Worm (Caenorhabditis elegans): ENCODE measurements around the gene pqn-74.

Gene pqn-74

DNA sequence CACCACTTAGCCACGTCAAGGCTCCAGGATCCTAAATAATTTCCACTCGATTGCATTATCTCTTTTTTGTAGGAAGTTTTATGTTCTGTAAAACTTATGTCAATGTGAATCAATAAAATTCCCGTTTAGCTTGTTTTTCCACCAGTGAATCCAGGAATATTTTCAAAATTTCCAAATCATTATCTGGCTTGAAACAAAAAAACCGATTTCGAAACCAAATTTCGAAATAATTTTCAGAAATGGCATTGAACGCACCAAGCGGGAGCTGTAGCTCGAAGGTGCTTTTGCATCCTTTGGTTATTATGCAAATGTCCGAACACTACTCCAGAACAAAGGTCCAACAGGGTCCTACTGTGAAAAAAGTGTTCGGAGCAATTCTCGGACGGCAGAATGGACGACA, 30.6 kb downstream of the pqn-74 start, which contains the start of gene csn-6:
TSS of gene csn-6 (plus strand) at position 234 of the 400 bp plus-strand sequence.
- TF ChIP-seq nhr-237 (tag; optimal IDR thresholded peaks at IDR 0.05) (no peak), tbx-8 (GFP tag; optimal IDR thresholded peaks at IDR 0.05) (no peak), flh-1 (GFP tag; optimal IDR thresholded peaks at IDR 0.05) (no peak)

DNA sequence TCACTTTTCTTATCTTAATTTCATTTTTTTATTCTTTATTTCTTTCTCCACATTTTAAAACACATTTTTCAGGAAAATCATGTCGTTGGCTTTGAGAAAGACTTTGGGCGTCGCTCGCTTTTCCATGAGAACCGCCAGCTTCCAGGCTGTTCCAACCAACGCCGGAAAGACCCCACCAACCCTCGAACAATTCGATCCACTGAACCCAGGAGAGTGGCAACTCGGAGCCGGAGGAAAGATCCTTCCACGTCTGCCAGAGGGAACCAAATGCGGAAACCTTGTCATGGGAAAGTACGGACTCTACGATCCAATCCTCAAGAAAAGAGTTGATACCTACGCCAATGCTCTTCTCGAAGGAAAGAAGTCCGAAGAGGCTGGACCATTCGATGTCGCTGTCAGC, 31.1 kb downstream of the pqn-74 start, which contains the start of gene kdp-1:
TSS of gene kdp-1 (plus strand) at position 80 of the 400 bp plus-strand sequence.
- TF ChIP-seq hlh-1 (tag; optimal IDR thresholded peaks at IDR 0.05) (no peak), zip-8 (tag; optimal IDR thresholded peaks at IDR 0.05) (no peak), nhr-237 (tag; optimal IDR thresholded peaks at IDR 0.05) (no peak), unc-120 (tag; optimal IDR thresholded peaks at IDR 0.05; ENCODE audit: poor library complexity, severe bottlenecking) (no peak), sem-2 (GFP tag; optimal IDR thresholded peaks at IDR 0.05) (no peak), sptf-1 (tag; optimal IDR thresholded peaks at IDR 0.05) (no peak), ces-1 (GFP tag; optimal IDR thresholded peaks at IDR 0.05) (no peak), M03D4.4 (tag; optimal IDR thresholded peaks at IDR 0.05) (no peak), nhr-28 (tag; optimal IDR thresholded peaks at IDR 0.05) (no peak), ztf-11 (tag; optimal IDR thresholded peaks at IDR 0.05) (no peak), tbx-8 (GFP tag; optimal IDR thresholded peaks at IDR 0.05) (no peak)

DNA sequence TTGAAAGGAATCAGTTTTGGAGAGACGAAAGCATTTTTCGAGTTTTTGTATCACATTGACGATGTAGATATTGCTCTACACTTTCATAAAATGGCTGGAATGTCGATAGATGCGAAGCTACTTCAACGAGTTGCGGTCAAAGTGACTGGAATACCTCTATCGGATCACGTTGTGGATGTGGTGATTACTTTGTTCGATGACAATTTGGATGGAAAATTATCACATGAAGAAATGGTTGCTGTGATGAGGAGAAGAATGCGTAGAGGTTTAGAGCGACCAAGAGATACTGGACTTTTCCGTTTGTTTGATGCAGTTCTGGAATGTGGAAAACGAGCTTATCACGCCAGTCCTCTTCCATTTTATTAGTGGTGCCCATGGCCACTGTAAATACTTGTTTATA, 31.6 kb downstream of the pqn-74 start:
- TF ChIP-seq nhr-76 (tag; optimal IDR thresholded peaks at IDR 0.05) = no peak
- no peak for TF ChIP-seq lin-32 (GFP tag; optimal IDR thresholded peaks at IDR 0.05)
- no peak for TF ChIP-seq nhr-237 (tag; optimal IDR thresholded peaks at IDR 0.05)
- no peak for TF ChIP-seq snpc-4 (tag; optimal IDR thresholded peaks at IDR 0.05)
- TF ChIP-seq ces-1 (GFP tag; optimal IDR thresholded peaks at IDR 0.05) = no peak
- no peak for TF ChIP-seq drap-1 (GFP tag; optimal IDR thresholded peaks at IDR 0.05)
- no peak for TF ChIP-seq zip-8 (tag; optimal IDR thresholded peaks at IDR 0.05)

DNA sequence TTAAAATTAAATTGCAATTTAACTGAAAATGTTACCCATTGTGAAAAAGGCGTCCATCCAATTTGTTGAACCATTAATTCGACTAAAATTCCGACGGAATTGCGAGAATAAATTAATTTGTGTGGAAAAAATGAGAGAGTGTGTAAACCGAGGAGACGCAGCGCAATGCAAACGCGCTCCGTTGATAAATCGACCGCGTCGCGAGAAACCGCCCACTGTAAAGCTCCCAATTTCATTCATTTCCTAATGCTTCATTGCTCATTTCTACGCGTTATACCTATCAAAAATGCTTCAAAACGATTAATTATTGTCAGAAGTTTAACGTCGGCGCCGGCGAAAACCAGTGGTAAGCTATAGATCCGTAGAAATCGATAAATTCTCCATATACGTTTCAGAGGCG, 33.5 kb downstream of the pqn-74 start, which contains the start of the genes Y67H2A.2 and micu-1:
TSS of gene Y67H2A.2 (minus strand) at position 74 of the 400 bp plus-strand sequence.
TSS of gene micu-1 (plus strand) at position 181 of the 400 bp plus-strand sequence.
- TF ChIP-seq ces-1 (GFP tag; optimal IDR thresholded peaks at IDR 0.05) (peak; percentile 99), zip-8 (tag; optimal IDR thresholded peaks at IDR 0.05) (no peak), mep-1 (tag; optimal IDR thresholded peaks at IDR 0.05) (peak; percentile 5), ceh-39 (tag; optimal IDR thresholded peaks at IDR 0.05) (peak; percentile 61), sptf-1 (tag; optimal IDR thresholded peaks at IDR 0.05) (peak; percentile 30), sem-2 (GFP tag; optimal IDR thresholded peaks at IDR 0.05) (no peak), mls-2 (tag; optimal IDR thresholded peaks at IDR 0.05) (peak; percentile 59), pha-4 (tag; optimal IDR thresholded peaks at IDR 0.05) (peak; percentile 74), mab-5 (tag; optimal IDR thresholded peaks at IDR 0.05) (no peak), lsy-2 (tag; optimal IDR thresholded peaks at IDR 0.05) (peak; percentile 71), ceh-43 (GFP tag; optimal IDR thresholded peaks at IDR 0.05) (peak; percentile 37), flh-1 (GFP tag; optimal IDR thresholded peaks at IDR 0.05) (no peak), ztf-11 (tag; optimal IDR thresholded peaks at IDR 0.05) (peak; percentile 11)

DNA sequence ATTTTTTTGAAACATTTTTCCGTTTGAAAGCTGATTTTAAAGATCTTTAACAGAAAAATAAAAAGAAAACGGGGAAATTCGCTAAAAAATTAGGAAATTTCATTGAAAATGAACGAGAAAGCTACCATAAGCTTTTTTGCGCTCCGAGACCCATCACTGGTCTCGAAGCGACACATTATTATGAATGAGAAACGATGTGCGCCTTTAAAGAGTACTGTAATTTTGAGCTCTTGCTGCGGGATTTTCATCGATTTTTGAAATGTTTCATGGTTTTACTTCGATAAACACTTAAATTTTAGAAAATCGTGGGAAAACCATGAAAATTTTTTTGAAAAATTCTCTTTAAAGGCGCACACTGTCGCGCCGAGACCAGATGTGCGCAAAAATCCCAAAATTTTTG, 41.0 kb downstream of the pqn-74 start:
- TF ChIP-seq snpc-4 (tag; optimal IDR thresholded peaks at IDR 0.05) (no peak), bed-3 (GFP tag; optimal IDR thresholded peaks at IDR 0.05) (no peak), drap-1 (GFP tag; optimal IDR thresholded peaks at IDR 0.05) (no peak), blmp-1 (tag; optimal IDR thresholded peaks at IDR 0.05) (no peak), nhr-76 (tag; optimal IDR thresholded peaks at IDR 0.05) (no peak), hlh-1 (tag; optimal IDR thresholded peaks at IDR 0.05) (no peak), unc-120 (tag; optimal IDR thresholded peaks at IDR 0.05; ENCODE audit: poor library complexity, severe bottlenecking) (no peak), elt-3 (tag; optimal IDR thresholded peaks at IDR 0.05) (no peak), lin-32 (GFP tag; optimal IDR thresholded peaks at IDR 0.05) (no peak), elt-1 (tag; optimal IDR thresholded peaks at IDR 0.05; ENCODE audit: borderline replicate concordance, insufficient read depth) (no peak), sem-2 (GFP tag; optimal IDR thresholded peaks at IDR 0.05) (no peak), unc-62 (GFP tag; optimal IDR thresholded peaks at IDR 0.05) (no peak), mls-2 (tag; optimal IDR thresholded peaks at IDR 0.05) (no peak), ces-1 (GFP tag; optimal IDR thresholded peaks at IDR 0.05) (no peak), ham-2 (GFP tag; optimal IDR thresholded peaks at IDR 0.05) (no peak), sptf-1 (tag; optimal IDR thresholded peaks at IDR 0.05) (no peak), ceh-39 (tag; optimal IDR thresholded peaks at IDR 0.05) (no peak), lsy-2 (tag; optimal IDR thresholded peaks at IDR 0.05) (no peak)

Measured in whole organism, mixed stage, embryonic.